Fruit fly (Drosophila melanogaster) whole organism, embryonic: ENCODE results near the gene CheB38c.

Experiments used
- B-H1 ChIP-seq: fragments of 200-800 bp; sonication (Bioruptor generic); IDR thresholded peaks from 3 replicates; pipeline ENCODE4 v1.3.6; 2022; ENCODE audit warnings: missing biosample characterization, missing genetic modification characterization
- BtbVII ChIP-seq: fragments of 200-800 bp; sonication (Bioruptor generic); optimal IDR thresholded peaks from 3 replicates; lab custom pipeline; 2017; ENCODE audit warnings: missing biosample characterization, mild to moderate bottlenecking, missing genetic modification characterization
- CG11398 ChIP-seq: fragments of 200-800 bp; sonication (Bioruptor generic); optimal IDR thresholded peaks from 2 replicates; lab custom pipeline; 2016; ENCODE audit warnings: missing biosample characterization, missing genetic modification characterization
- CG11695 ChIP-seq: fragments of 200-800 bp; sonication (Bioruptor generic); IDR thresholded peaks from 3 replicates; pipeline ENCODE4 v1.3.6; 2022; ENCODE audit warnings: missing biosample characterization, missing genetic modification characterization
- CG15696 ChIP-seq: fragments of 200-800 bp; sonication (Bioruptor generic); optimal IDR thresholded peaks from 2 replicates; lab custom pipeline; 2019; ENCODE audit warnings: missing biosample characterization, mild to moderate bottlenecking, missing genetic modification characterization, moderate library complexity
- CG1832 ChIP-seq: fragments of 200-800 bp; sonication (Bioruptor generic); optimal IDR thresholded peaks from 2 replicates; lab custom pipeline; 2017; ENCODE audit warnings: missing biosample characterization, mild to moderate bottlenecking, missing genetic modification characterization, inconsistent platforms
- CG2120 ChIP-seq: fragments of 200-800 bp; sonication (Bioruptor generic); optimal IDR thresholded peaks from 3 replicates; lab custom pipeline; 2016; ENCODE audit warnings: missing biosample characterization, missing genetic modification characterization
- CG3838 ChIP-seq: fragments of 200-800 bp; sonication (Bioruptor generic); optimal IDR thresholded peaks from 3 replicates; lab custom pipeline; 2016; ENCODE audit warnings: missing biosample characterization, missing genetic modification characterization
- CG42726 ChIP-seq: fragments of 200-800 bp; sonication (Bioruptor generic); IDR thresholded peaks from 2 replicates; pipeline ENCODE4 v1.3.6; 2022; ENCODE audit warnings: missing biosample characterization, missing genetic modification characterization; ENCODE audit not compliant: partially characterized antibody
- CG6175 ChIP-seq: fragments of 200-800 bp; sonication (Bioruptor generic); IDR thresholded peaks from 3 replicates; pipeline ENCODE4 v1.3.6; 2022; ENCODE audit warnings: missing biosample characterization, missing genetic modification characterization
- CG6813 ChIP-seq: fragments of 200-800 bp; sonication (Bioruptor generic); optimal IDR thresholded peaks from 2 replicates; lab custom pipeline; 2017; ENCODE audit warnings: missing biosample characterization, missing genetic modification characterization, mild to moderate bottlenecking, moderate library complexity, missing genetic modification reagents
- CG7745 ChIP-seq: fragments of 200-800 bp; sonication (Bioruptor generic); optimal IDR thresholded peaks from 2 replicates; lab custom pipeline; 2018; ENCODE audit warnings: missing biosample characterization, mild to moderate bottlenecking, missing genetic modification characterization, moderate library complexity
- CG8359 ChIP-seq: fragments of 200-800 bp; sonication (Bioruptor generic); optimal IDR thresholded peaks from 2 replicates; lab custom pipeline; 2017; ENCODE audit warnings: missing biosample characterization, mild to moderate bottlenecking, missing genetic modification characterization, borderline replicate concordance
- CG8388 ChIP-seq: fragments of 200-800 bp; sonication (Bioruptor generic); optimal IDR thresholded peaks from 2 replicates; lab custom pipeline; 2019; ENCODE audit warnings: missing biosample characterization, mild to moderate bottlenecking, missing genetic modification characterization, moderate library complexity
- CG8478 ChIP-seq: fragments of >200 bp; optimal IDR thresholded peaks from 2 replicates; lab custom pipeline; 2018
- D ChIP-seq, 2 experiments: fragments of 200-800 bp in 1 of 2; fragments of >200 bp in 1 of 2; sonication (Bioruptor generic) in 1 of 2; optimal IDR thresholded peaks; 2 replicates in 1 of 2; 3 replicates in 1 of 2; lab custom pipeline; 2017; ENCODE audit warnings: mild to moderate bottlenecking in 1 of 2, missing biosample characterization in 1 of 2, missing genetic modification characterization in 1 of 2, missing genetic modification reagents in 1 of 2
- Dbx ChIP-seq: fragments of 200-800 bp; sonication (Bioruptor generic); IDR thresholded peaks from 3 replicates; pipeline ENCODE4 v1.3.6; 2022; ENCODE audit warnings: missing biosample characterization, missing genetic modification characterization
- Dip3 ChIP-seq: fragments of 200-800 bp; sonication (Bioruptor generic); optimal IDR thresholded peaks from 3 replicates; lab custom pipeline; 2016; ENCODE audit warnings: missing biosample characterization, missing genetic modification characterization
- Dp ChIP-seq: fragments of 200-800 bp; sonication (Bioruptor generic); optimal IDR thresholded peaks from 2 replicates; lab custom pipeline; 2018; ENCODE audit warnings: missing biosample characterization, mild to moderate bottlenecking, missing genetic modification characterization, moderate library complexity
- E2f2 ChIP-seq: fragments of 200-800 bp; sonication (Bioruptor generic); IDR thresholded peaks from 2 replicates; pipeline ENCODE4 v1.3.6; 2022; ENCODE audit warnings: missing biosample characterization, missing genetic modification characterization
- Fer2 ChIP-seq: fragments of 200-800 bp; sonication (Bioruptor generic); optimal IDR thresholded peaks from 2 replicates; lab custom pipeline; 2018; ENCODE audit warnings: missing biosample characterization, mild to moderate bottlenecking, missing genetic modification characterization, moderate library complexity
- Fer3 ChIP-seq: fragments of 200-800 bp; sonication (Bioruptor generic); optimal IDR thresholded peaks from 2 replicates; lab custom pipeline; 2018; ENCODE audit warnings: missing biosample characterization, mild to moderate bottlenecking, missing genetic modification characterization, moderate library complexity
- GATAe ChIP-seq: fragments of 200-800 bp; sonication (Bioruptor generic); conservative IDR thresholded peaks from 2 replicates; pipeline ENCODE4 v1.3.6; 2022; ENCODE audit warnings: missing biosample characterization, missing genetic modification characterization
- H15 ChIP-seq: fragments of 200-800 bp; sonication (Bioruptor generic); IDR thresholded peaks from 3 replicates; pipeline ENCODE4 v1.3.6; 2022; ENCODE audit warnings: missing biosample characterization, missing genetic modification characterization
- HHEX ChIP-seq: fragments of 200-800 bp; sonication (Bioruptor generic); optimal IDR thresholded peaks from 3 replicates; lab custom pipeline; 2017; ENCODE audit warnings: missing biosample characterization, mild to moderate bottlenecking, missing genetic modification characterization, missing genetic modification reagents
- Mrtf ChIP-seq: fragments of 200-800 bp; sonication (Bioruptor generic); IDR thresholded peaks from 3 replicates; pipeline ENCODE4 v1.3.6; 2022; ENCODE audit warnings: missing biosample characterization, missing genetic modification characterization
- Nf-YA ChIP-seq: fragments of 200-800 bp; sonication (Bioruptor generic); IDR thresholded peaks from 2 replicates; pipeline ENCODE4 v1.3.6; 2022; ENCODE audit warnings: missing biosample characterization, missing genetic modification characterization
- Nf-YB ChIP-seq: fragments of 200-800 bp; sonication (Bioruptor generic); optimal IDR thresholded peaks from 3 replicates; lab custom pipeline; 2019; ENCODE audit warnings: missing biosample characterization, mild to moderate bottlenecking, missing genetic modification characterization, moderate library complexity
- Side ChIP-seq: fragments of 200-800 bp; sonication (Bioruptor generic); optimal IDR thresholded peaks from 2 replicates; lab custom pipeline; 2016; ENCODE audit warnings: missing biosample characterization, missing genetic modification characterization
- Sox102F ChIP-seq: fragments of 200-800 bp; sonication (Bioruptor generic); optimal IDR thresholded peaks from 2 replicates; lab custom pipeline; 2018; ENCODE audit warnings: missing biosample characterization, mild to moderate bottlenecking, missing genetic modification characterization, moderate library complexity
- Vsx1 ChIP-seq: fragments of 200-800 bp; sonication (Bioruptor generic); optimal IDR thresholded peaks from 2 replicates; lab custom pipeline; 2017; ENCODE audit warnings: missing biosample characterization, mild to moderate bottlenecking, missing genetic modification characterization, missing genetic modification reagents
- dimm ChIP-seq: fragments of 200-800 bp; sonication (Bioruptor generic); IDR thresholded peaks from 2 replicates; pipeline ENCODE4 v1.3.6; 2022; ENCODE audit warnings: missing biosample characterization, missing genetic modification characterization
- dmrt11E ChIP-seq: fragments of 200-800 bp; sonication (Bioruptor generic); optimal IDR thresholded peaks from 3 replicates; lab custom pipeline; 2018; ENCODE audit warnings: missing biosample characterization, mild to moderate bottlenecking, missing genetic modification characterization, moderate library complexity
- en ChIP-seq: fragments of 200-800 bp; sonication (Bioruptor generic); optimal IDR thresholded peaks from 2 replicates; lab custom pipeline; 2016; ENCODE audit warnings: missing biosample characterization, missing genetic modification characterization
- eve ChIP-seq, 2 experiments: fragments of >200 bp; optimal IDR thresholded peaks; 2 replicates each; lab custom pipeline; 2017; ENCODE audit warnings: missing biosample characterization in 2 of 2, missing genetic modification characterization in 2 of 2
- gro ChIP-seq: fragments of 200-800 bp; sonication (Bioruptor generic); optimal IDR thresholded peaks from 2 replicates; lab custom pipeline; 2016; ENCODE audit warnings: missing biosample characterization, missing genetic modification characterization
- h ChIP-seq: fragments of >200 bp; optimal IDR thresholded peaks from 2 replicates; lab custom pipeline; 2017
- hb ChIP-seq: fragments of 200-800 bp; sonication (Bioruptor generic); IDR thresholded peaks from 3 replicates; pipeline ENCODE4 v1.3.6; 2022; ENCODE audit warnings: missing biosample characterization, missing genetic modification characterization; ENCODE audit not compliant: partially characterized antibody
- her ChIP-seq: fragments of 200-800 bp; sonication (Bioruptor generic); optimal IDR thresholded peaks from 2 replicates; lab custom pipeline; 2016; ENCODE audit warnings: missing biosample characterization, missing genetic modification characterization
- lov ChIP-seq, 2 experiments: fragments of 200-800 bp in 1 of 2; fragments of >200 bp in 1 of 2; sonication (Bioruptor generic) in 1 of 2; IDR thresholded peaks in 1 of 2; optimal IDR thresholded peaks in 1 of 2; 2 replicates in 1 of 2; 3 replicates in 1 of 2; pipeline versions ENCODE4 v1.3.6 to Lab custom; 2017 to 2022; ENCODE audit warnings: missing biosample characterization in 1 of 2, missing genetic modification characterization in 1 of 2
- mirr ChIP-seq: fragments of 200-800 bp; sonication (Bioruptor generic); optimal IDR thresholded peaks from 3 replicates; lab custom pipeline; 2018; ENCODE audit warnings: missing biosample characterization, mild to moderate bottlenecking, missing genetic modification characterization
- oc ChIP-seq: fragments of 200-800 bp; sonication (Bioruptor generic); optimal IDR thresholded peaks from 2 replicates; lab custom pipeline; 2018; ENCODE audit warnings: missing biosample characterization, mild to moderate bottlenecking, missing genetic modification characterization, moderate library complexity
- odd ChIP-seq: fragments of 200-800 bp; sonication (Bioruptor generic); optimal IDR thresholded peaks from 2 replicates; lab custom pipeline; 2017; ENCODE audit warnings: missing biosample characterization, mild to moderate bottlenecking, missing genetic modification characterization
- pho ChIP-seq: fragments of 200-800 bp; sonication (Bioruptor generic); optimal IDR thresholded peaks from 2 replicates; lab custom pipeline; 2016; ENCODE audit warnings: missing biosample characterization, missing genetic modification characterization
- run ChIP-seq: fragments of 200-800 bp; sonication (Bioruptor generic); optimal IDR thresholded peaks from 3 replicates; lab custom pipeline; 2018; ENCODE audit warnings: missing biosample characterization, mild to moderate bottlenecking, missing genetic modification characterization
- sima ChIP-seq: fragments of 200-800 bp; sonication (Bioruptor generic); optimal IDR thresholded peaks from 2 replicates; lab custom pipeline; 2016; ENCODE audit warnings: missing biosample characterization, missing genetic modification characterization
- slbo ChIP-seq: fragments of 200-800 bp; sonication (Bioruptor generic); IDR thresholded peaks from 2 replicates; pipeline ENCODE4 v1.3.6; 2022; ENCODE audit warnings: missing biosample characterization, missing genetic modification characterization
- sug ChIP-seq: fragments of 200-800 bp; optimal IDR thresholded peaks from 2 replicates; lab custom pipeline; 2019; ENCODE audit warnings: missing biosample characterization, mild to moderate bottlenecking, missing genetic modification characterization, moderate library complexity
- ttk ChIP-seq: fragments of 200-800 bp; sonication (Bioruptor generic); IDR thresholded peaks from 2 replicates; pipeline ENCODE4 v2.1.2; 2022; ENCODE audit warnings: missing biosample characterization, missing genetic modification characterization
- z ChIP-seq: fragments of 200-800 bp; sonication (Bioruptor generic); IDR thresholded peaks from 3 replicates; pipeline ENCODE4 v1.3.6; 2022; ENCODE audit warnings: missing biosample characterization, missing genetic modification characterization

Gene CheB38c

DNA sequence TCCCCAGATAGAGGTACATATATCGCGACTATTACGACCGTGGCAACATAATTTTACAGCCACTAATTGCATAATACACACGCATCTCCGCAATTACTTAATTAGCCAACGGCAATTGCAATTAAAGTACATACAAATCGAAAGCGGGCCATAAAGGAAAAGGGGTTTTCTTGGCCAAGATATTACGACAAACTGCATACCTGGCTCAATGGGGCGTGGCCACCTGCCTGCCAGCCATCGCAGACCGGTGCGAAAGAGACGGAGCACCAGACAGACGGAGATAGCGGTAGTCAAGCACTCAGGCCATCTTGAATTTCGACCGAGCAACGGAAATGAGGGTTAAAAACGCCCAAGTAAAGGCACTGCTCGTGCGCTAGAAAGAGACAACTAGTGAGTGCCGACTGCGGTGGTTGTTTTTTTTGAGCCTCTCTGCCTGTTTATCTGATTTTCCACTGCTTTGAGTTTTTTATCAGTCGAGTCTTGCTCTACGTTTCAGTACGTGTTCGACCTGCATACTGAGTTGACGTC, 50.4 kb downstream of the CheB38c start, which contains the start of gene cad (continued):
- TF ChIP-seq odd (GFP tag; lab: Kevin White, UChicago) (no peak), en (no peak), CG6813 (GFP tag; lab: Kevin White, UChicago) (peak; percentile 63), CG7745 (tag; lab: Kevin White, UChicago) (no peak), Dbx (no peak), lov (optimal IDR thresholded peaks at IDR 0.05; lab: Kevin White, UChicago) (no peak), lov (GFP tag; IDR thresholded peaks at IDR 0.05; lab: Robert Waterston, UW) (peak; percentile 56; the same call in 1 of the 3 replicates), CG11695 (no peak), Fer3 (tag; lab: Kevin White, UChicago) (peak; percentile 31), CG42726 (GFP tag; lab: Robert Waterston, UW) (peak; percentile 68), dmrt11E (tag; lab: Kevin White, UChicago) (no peak), Sox102F (no peak), CG6175 (0 out of 3 replicates have a peak, but pooled peaks have one; percentile 19), CG3838 (GFP tag; lab: Kevin White, UChicago) (no peak), mirr (GFP tag; lab: Kevin White, UChicago) (peak; percentile 22), run (no peak), sima (GFP tag; lab: Kevin White, UChicago) (no peak), h (no peak), Nf-YA (GFP tag; lab: Robert Waterston, UW) (peak; percentile 60), Vsx1 (GFP tag; lab: Kevin White, UChicago) (peak; percentile 12), Dip3 (GFP tag; lab: Kevin White, UChicago) (no peak), CG11398 (GFP tag; lab: Kevin White, UChicago) (no peak), Fer2 (tag; lab: Kevin White, UChicago) (no peak), her (GFP tag; lab: Kevin White, UChicago) (peak; percentile 43), oc (tag; lab: Kevin White, UChicago) (peak; percentile 77), sug (tag; lab: Kevin White, UChicago) (peak; percentile 25), CG8478 (lab: Kevin White, UChicago) (peak; percentile 95), slbo (GFP tag; lab: Robert Waterston, UW) (peak; percentile 5; the same call in 1 of the 2 replicates), E2f2 (GFP tag; lab: Robert Waterston, UW) (peak; percentile 20; the same call in 1 of the 2 replicates), Dp (GFP tag; lab: Kevin White, UChicago) (no peak), ttk (GFP tag; lab: Robert Waterston, UW) (peak; percentile 51), gro (GFP tag; lab: Kevin White, UChicago) (peak; percentile 35), Side (GFP tag; lab: Kevin White, UChicago) (peak; percentile 1), D (optimal IDR thresholded peaks at IDR 0.05; lab: Kevin White, UChicago) (peak; percentile 42), D (GFP tag; optimal IDR thresholded peaks at IDR 0.05; lab: Kevin White, UChicago) (peak; percentile 7), H15 (GFP tag; lab: Robert Waterston, UW) (no peak), dimm (GFP tag; lab: Robert Waterston, UW) (no peak), CG1832 (GFP tag; lab: Kevin White, UChicago) (peak; percentile 98), GATAe (peak; percentile 80), z (peak; percentile 94), CG8359 (GFP tag; lab: Kevin White, UChicago) (no peak), hb (no peak), Mrtf (GFP tag; lab: Robert Waterston, UW) (no peak), CG15696 (tag; lab: Kevin White, UChicago) (no peak), CG8388 (peak; percentile 2), BtbVII (GFP tag; lab: Kevin White, UChicago) (no peak), Nf-YB (GFP tag; lab: Kevin White, UChicago) (peak; percentile 96), eve (GFP tag; optimal IDR thresholded peaks at IDR 0.05; lab: Kevin White, UChicago) (no peak), HHEX (peak; percentile 15), CG2120 (GFP tag; lab: Kevin White, UChicago) (no peak), pho (no peak), B-H1 (GFP tag; lab: Robert Waterston, UW) (no peak)
